Fruit fly (Drosophila melanogaster): ENCODE data around the gene CG46468.

DNA sequence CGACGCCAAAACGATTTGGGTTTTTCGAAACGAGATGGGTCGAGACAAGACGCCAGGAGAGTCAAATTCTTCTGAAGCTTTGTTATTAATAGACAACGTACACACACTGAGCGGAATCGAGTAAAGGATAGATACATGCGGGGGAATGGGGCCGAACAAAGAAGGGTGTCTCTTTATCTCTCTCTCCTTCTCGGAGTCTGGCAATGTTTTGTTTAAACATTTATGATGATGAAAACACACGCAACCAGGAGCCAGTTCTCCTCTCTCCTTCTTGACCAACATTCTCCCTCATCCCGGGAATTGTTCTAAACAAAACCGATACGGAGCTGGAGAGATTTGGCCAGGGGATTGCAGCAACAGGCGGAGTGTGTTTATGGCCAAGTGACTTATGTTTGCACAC, 7.4 kb downstream of the CG46468 start:
- TF ChIP-seq gfzf (GFP tag; optimal IDR thresholded peaks at IDR 0.05), result no peak
- no peak for TF ChIP-seq gcm2 (GFP tag; optimal IDR thresholded peaks at IDR 0.05)
- no peak for TF ChIP-seq tll (GFP tag; optimal IDR thresholded peaks at IDR 0.05)
